Fruit fly (Drosophila melanogaster) Kc167 (cell line): Measurements from ENCODE around the gene pHCl-1.

Experiments used
- Myc ChIP-seq: fragments of >200 bp; optimal IDR thresholded peaks from 2 replicates; lab custom pipeline; 2017; ENCODE audit warnings: missing external identifiers
- Sin3A ChIP-seq: fragments of >200 bp; optimal IDR thresholded peaks from 2 replicates; lab custom pipeline; 2018; ENCODE audit warnings: missing external identifiers
- h ChIP-seq: fragments of >200 bp; optimal IDR thresholded peaks from 3 replicates; lab custom pipeline; 2018; ENCODE audit warnings: missing external identifiers
- insv ChIP-seq: fragments of >200 bp; optimal IDR thresholded peaks from 3 replicates; lab custom pipeline; 2018; ENCODE audit warnings: missing external identifiers
- psq ChIP-seq: fragments of >200 bp; optimal IDR thresholded peaks from 2 replicates; lab custom pipeline; 2017; ENCODE audit warnings: missing external identifiers
- ttk ChIP-seq: sonication (Bioruptor generic); optimal IDR thresholded peaks from 2 replicates; lab custom pipeline; 2017; ENCODE audit warnings: missing external identifiers

The pHCl-1 gene

dm6 chr3L:15843962-15844361 lies 54.9 kb downstream of the pHCl-1 start, which contains the start of gene meru:
meru (minus strand) TSS chr3L:15844062.
- TF ChIP-seq h (lab: Kevin White, UChicago): no peak
- TF ChIP-seq psq (lab: Kevin White, UChicago): no peak
- no peak for TF ChIP-seq Sin3A
- TF ChIP-seq ttk (lab: Kevin White, UChicago): no peak
- no peak for TF ChIP-seq insv
- no peak for TF ChIP-seq Myc

DNA sequence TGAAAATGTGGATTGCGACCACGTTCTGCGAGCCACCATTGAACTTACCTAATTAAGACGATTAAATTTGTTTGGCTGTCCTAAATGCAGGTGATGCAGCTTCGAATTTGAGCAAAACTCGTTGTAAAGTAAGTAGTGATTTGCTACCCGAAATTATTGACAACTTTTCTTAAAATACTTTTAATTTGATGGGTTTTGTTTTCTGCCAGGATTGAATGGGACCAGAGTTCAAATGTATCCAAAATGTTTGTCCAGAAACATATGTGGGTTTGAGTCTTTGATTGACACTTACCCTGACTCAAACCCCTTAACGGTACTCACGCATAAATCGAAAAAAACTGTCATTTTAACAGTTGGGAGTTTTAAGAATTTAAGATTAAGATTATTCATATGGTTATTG lies 61.6 kb downstream of the pHCl-1 start, which contains the start of gene CG15715:
Gene CG15715 (minus strand): TSS at position 274 of the 400 bp plus-strand sequence.
- TF ChIP-seq Sin3A (no peak), Myc (no peak), ttk (lab: Kevin White, UChicago) (no peak), h (lab: Kevin White, UChicago) (no peak), psq (lab: Kevin White, UChicago) (no peak), insv (no peak)

DNA sequence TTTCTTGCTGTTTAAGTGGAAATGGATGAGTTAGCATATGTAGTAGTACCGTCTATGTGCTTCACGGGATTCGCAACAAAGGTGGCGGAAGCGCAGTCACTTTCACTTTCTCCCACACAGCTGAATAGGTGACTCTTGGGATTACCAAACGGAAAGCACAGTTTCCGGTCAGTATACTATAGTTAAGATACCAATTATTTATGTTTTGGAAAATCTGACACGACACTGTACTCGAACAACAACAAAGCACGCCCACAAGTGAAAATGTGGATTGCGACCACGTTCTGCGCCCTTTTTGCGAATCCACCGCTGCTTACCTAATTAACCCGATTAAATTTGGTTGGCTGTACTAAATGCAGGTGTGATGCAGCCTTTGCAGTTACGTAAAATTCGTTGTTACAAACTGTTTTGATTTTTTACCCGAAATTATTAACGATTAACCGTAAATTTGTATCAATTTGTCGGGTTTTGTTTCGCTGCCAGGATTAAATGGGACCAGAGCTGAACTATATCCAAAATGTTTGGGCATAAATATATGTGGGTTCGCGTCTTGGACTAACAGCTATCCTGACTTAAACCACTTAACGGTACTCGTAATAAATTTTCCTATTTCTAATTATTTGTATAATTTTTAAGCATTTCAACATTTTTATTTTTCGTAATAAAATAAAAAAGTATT lies 63.8 kb downstream of the pHCl-1 start, which contains the start of gene CG18081:
Gene CG18081 (minus strand): TSS at position 512 of the 679 bp plus-strand sequence.
- no peak for TF ChIP-seq insv
- TF ChIP-seq psq (lab: Kevin White, UChicago): no peak
- TF ChIP-seq Sin3A: no peak
- no peak for TF ChIP-seq h (lab: Kevin White, UChicago)
- TF ChIP-seq Myc: no peak
- TF ChIP-seq ttk (lab: Kevin White, UChicago): no peak

dm6 chr3L:15832146-15832545 lies 66.7 kb downstream of the pHCl-1 start, which contains the start of gene CG12713:
CG12713 (plus strand) TSS chr3L:15832464.
- no peak for TF ChIP-seq ttk (lab: Kevin White, UChicago)
- TF ChIP-seq Myc: no peak
- no peak for TF ChIP-seq Sin3A
- TF ChIP-seq insv: no peak
- no peak for TF ChIP-seq h (lab: Kevin White, UChicago)
- no peak for TF ChIP-seq psq (lab: Kevin White, UChicago)

DNA sequence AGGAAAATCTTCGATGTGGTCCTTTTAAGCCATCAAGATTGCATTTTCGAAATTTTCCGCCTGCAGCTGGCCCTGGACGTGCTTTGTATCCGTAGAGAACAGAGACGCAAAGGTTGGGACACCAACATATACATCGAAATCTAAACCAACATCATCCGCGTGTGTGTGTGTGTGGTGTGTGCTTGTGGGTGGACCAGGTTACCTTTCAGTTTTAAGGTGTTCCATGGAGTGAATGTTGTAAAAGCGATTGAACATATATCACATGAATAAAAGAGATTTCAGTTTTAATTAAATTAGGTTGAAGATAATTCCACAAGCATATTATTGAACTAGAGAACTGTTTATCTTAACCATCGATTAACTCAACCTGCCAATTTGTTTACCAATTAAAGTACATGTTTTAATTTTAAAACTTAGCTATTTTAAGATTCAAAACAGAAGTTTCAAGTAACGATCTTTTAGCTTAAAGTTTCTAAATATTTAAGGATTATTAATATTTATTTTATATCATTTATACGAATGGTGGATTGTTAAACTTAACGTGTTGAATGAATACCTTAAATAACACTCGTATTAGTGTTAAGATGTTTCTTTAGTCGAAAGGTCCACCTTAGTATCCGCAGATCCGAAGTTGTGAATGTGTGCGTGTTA lies 71.7 kb downstream of the pHCl-1 start:
- TF ChIP-seq psq (lab: Kevin White, UChicago): no peak
- no peak for TF ChIP-seq insv
- no peak for TF ChIP-seq Sin3A
- TF ChIP-seq h (lab: Kevin White, UChicago): no peak
- TF ChIP-seq ttk (lab: Kevin White, UChicago): no peak
- TF ChIP-seq Myc: no peak

- TF ChIP-seq Myc (no peak), insv (no peak), h (lab: Kevin White, UChicago) (no peak), ttk (lab: Kevin White, UChicago) (no peak), psq (lab: Kevin White, UChicago) (no peak), Sin3A (no peak)
Observed at dm6 chr3L:15826347-15826984, 72.4 kb downstream of the pHCl-1 start, which contains the start of the genes DCP2 and dbo. DCP2 (minus strand) TSS chr3L:15826423. dbo (plus strand) TSS chr3L:15826888.

DNA sequence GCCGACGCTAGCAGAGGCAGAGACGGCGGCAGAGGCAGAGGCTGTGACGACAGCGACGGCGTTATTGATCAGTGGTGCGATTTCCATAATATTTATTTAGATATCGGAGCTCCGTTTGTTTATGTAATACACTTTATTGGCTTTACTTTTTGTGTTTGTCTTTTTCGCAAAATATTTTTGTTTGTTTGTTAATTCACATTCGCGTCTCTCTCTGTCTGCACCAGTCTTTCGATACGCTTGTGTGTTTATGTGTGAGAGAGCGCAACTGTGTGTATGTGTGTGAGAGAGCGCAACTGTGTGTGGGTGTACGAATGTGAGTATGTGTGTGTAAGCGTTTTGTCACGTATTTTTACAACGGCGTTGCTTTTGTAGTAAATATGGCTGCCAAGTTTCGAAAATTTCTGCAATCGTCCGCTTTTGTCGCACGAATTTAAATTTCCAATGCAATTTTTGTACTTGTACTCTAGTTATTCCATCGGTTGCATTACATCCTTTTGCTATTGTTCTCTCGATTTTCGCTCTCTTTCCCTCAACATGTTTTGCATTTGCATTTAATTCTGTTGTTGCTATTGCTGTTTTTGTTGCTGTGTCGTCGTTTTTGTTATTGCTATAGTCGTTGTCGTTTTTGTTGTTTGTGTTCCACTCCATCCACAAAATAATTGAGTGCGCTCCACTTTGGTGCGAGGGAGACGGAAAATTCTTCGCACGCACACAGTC lies 73.2 kb downstream of the pHCl-1 start:
- TF ChIP-seq insv (no peak), ttk (lab: Kevin White, UChicago) (no peak), psq (lab: Kevin White, UChicago) (no peak), h (lab: Kevin White, UChicago) (no peak), Myc (no peak), Sin3A (no peak)

DNA sequence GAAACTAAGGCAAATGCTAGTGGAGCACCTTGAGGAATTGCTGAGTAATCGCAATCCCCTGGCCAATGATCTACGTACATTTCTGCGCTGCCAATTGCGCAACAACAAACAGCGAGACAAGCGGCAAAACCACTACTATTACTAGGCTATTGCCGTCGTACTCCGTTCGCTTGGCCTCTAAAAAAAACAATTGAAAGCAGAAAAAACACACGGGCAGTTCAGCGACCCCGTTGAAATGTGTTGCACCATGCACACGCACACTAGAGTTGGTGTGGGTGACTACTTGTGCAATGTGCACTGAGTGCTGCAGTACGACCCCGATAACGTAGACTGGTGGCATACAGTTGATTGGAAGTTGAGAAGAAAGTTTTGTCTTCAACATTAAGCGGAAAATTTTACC lies 74.3 kb downstream of the pHCl-1 start:
- TF ChIP-seq Myc: no peak
- TF ChIP-seq Sin3A: no peak
- no peak for TF ChIP-seq insv
- TF ChIP-seq psq (lab: Kevin White, UChicago): no peak

DNA sequence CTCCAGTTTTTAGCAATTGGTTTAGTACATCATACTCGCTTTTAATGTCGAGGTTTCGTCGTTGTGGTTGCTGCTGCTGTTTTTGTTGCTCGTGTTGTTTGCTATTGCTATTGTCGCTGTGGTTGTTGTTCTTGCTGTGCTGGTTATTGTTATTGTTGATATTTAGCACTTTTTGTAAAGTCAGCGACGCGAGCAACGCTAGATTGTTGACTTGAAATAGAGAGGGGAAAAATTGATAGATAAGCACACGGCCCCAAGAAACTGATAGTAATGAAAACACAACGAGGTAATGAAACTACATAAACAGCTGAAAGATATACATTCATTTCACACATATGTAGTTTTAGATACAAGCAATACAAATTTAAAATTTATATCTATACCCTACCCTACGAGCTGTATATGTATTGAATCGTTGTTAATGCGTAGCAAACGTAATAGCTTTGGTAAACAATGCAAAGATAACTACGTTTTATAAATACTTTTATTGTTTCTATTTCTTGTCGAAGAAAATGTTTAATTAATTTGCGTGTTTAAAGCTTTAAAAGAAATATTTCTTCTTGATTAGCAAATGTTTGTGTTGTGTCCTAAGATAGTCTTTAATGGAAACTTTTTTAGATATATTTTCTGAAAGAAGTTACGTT lies 74.9 kb downstream of the pHCl-1 start:
- no peak for TF ChIP-seq ttk (lab: Kevin White, UChicago)

- TF ChIP-seq Sin3A (no peak), ttk (lab: Kevin White, UChicago) (no peak), psq (lab: Kevin White, UChicago) (no peak), Myc (no peak), h (lab: Kevin White, UChicago) (no peak), insv (no peak)
Observed at dm6 chr3L:15816714-15817113, 82.1 kb downstream of the pHCl-1 start, which contains the start of gene CkIIalpha-i1. CkIIalpha-i1 (plus strand) TSS chr3L:15816979.

dm6 chr3L:15816143-15816487 lies 82.7 kb downstream of the pHCl-1 start, which contains the start of gene fwe:
fwe (minus strand) TSS chr3L:15816410.
- TF ChIP-seq ttk (lab: Kevin White, UChicago) (no peak), insv (no peak), Myc (no peak), h (lab: Kevin White, UChicago) (no peak), psq (lab: Kevin White, UChicago) (no peak), Sin3A (no peak)
